Fruit fly (Drosophila melanogaster) whole organism, embryonic: ENCODE measurements around the gene UQCR-Q.
A peak's percentile ranks its signal among the peaks of the same experiment; 100 is the strongest.

Experiments used
- ATbp ChIP-seq: fragments of 200-800 bp; sonication (Bioruptor generic); optimal IDR thresholded peaks from 2 replicates; lab custom pipeline; 2017; ENCODE audit warnings: missing biosample characterization, mild to moderate bottlenecking, missing genetic modification characterization, missing genetic modification reagents
- Ada2b ChIP-seq: fragments of 200-800 bp; sonication (Bioruptor generic); IDR thresholded peaks from 2 replicates; pipeline ENCODE4 v1.3.6; 2022; ENCODE audit warnings: missing biosample characterization, missing genetic modification characterization
- Antp ChIP-seq: fragments of 200-800 bp; sonication (Bioruptor generic); optimal IDR thresholded peaks from 3 replicates; lab custom pipeline; 2016; ENCODE audit warnings: missing biosample characterization, missing genetic modification characterization
- Atf-2 ChIP-seq: fragments of 200-800 bp; sonication (Bioruptor generic); optimal IDR thresholded peaks from 2 replicates; lab custom pipeline; 2016; ENCODE audit warnings: missing biosample characterization, missing genetic modification characterization
- Awh ChIP-seq: fragments of 200-800 bp; sonication (Bioruptor generic); IDR thresholded peaks from 2 replicates; pipeline ENCODE4, ENCODE4 v1.3.6; 2022; ENCODE audit warnings: missing biosample characterization, missing genetic modification characterization
- BtbVII ChIP-seq: fragments of 200-800 bp; sonication (Bioruptor generic); optimal IDR thresholded peaks from 3 replicates; lab custom pipeline; 2017; ENCODE audit warnings: missing biosample characterization, mild to moderate bottlenecking, missing genetic modification characterization
- CG10321 ChIP-seq: fragments of 200-800 bp; sonication (Bioruptor generic); IDR thresholded peaks from 2 replicates; pipeline ENCODE4 v1.3.6; 2022; ENCODE audit warnings: missing biosample characterization, missing genetic modification characterization
- CG11696 ChIP-seq: fragments of 200-800 bp; sonication (Bioruptor generic); IDR thresholded peaks from 2 replicates; pipeline ENCODE4 v1.3.6; 2022; ENCODE audit warnings: missing biosample characterization, missing genetic modification characterization
- CG12942 ChIP-seq: fragments of 200-800 bp; sonication (Bioruptor generic); optimal IDR thresholded peaks from 3 replicates; lab custom pipeline; 2016; ENCODE audit warnings: missing biosample characterization, missing genetic modification characterization
- CG13424 ChIP-seq: fragments of 200-800 bp; sonication (Bioruptor generic); optimal IDR thresholded peaks from 2 replicates; lab custom pipeline; 2019; ENCODE audit warnings: missing biosample characterization, mild to moderate bottlenecking, missing genetic modification characterization, moderate library complexity
- CG15601 ChIP-seq: fragments of 200-800 bp; sonication (Bioruptor generic); optimal IDR thresholded peaks from 3 replicates; lab custom pipeline; 2019; ENCODE audit warnings: missing biosample characterization, mild to moderate bottlenecking, missing genetic modification characterization, moderate library complexity
- CG17359 ChIP-seq: fragments of 200-800 bp; sonication (Bioruptor generic); optimal IDR thresholded peaks from 3 replicates; lab custom pipeline; 2018; ENCODE audit warnings: missing biosample characterization, mild to moderate bottlenecking, missing genetic modification characterization, moderate library complexity
- CG17612 ChIP-seq: fragments of 200-800 bp; sonication (Bioruptor generic); IDR thresholded peaks from 2 replicates; pipeline ENCODE4 v1.3.6; 2022; ENCODE audit warnings: missing biosample characterization, missing genetic modification characterization
- CG17802 ChIP-seq: fragments of 200-800 bp; sonication (Bioruptor generic); optimal IDR thresholded peaks from 2 replicates; lab custom pipeline; 2018; ENCODE audit warnings: missing biosample characterization, mild to moderate bottlenecking, missing genetic modification characterization, moderate library complexity
- CG18262 ChIP-seq: fragments of 200-800 bp; optimal IDR thresholded peaks from 3 replicates; lab custom pipeline; 2019; ENCODE audit warnings: missing biosample characterization, mild to moderate bottlenecking, missing genetic modification characterization, moderate library complexity
- CG18764 ChIP-seq: fragments of 200-800 bp; sonication (Bioruptor generic); optimal IDR thresholded peaks from 3 replicates; lab custom pipeline; 2016; ENCODE audit warnings: missing biosample characterization, missing genetic modification characterization
- CG2678 ChIP-seq: fragments of 200-800 bp; sonication (Bioruptor generic); optimal IDR thresholded peaks from 3 replicates; lab custom pipeline; 2019; ENCODE audit warnings: missing biosample characterization, mild to moderate bottlenecking, missing genetic modification characterization, moderate library complexity
- CG31441 ChIP-seq: fragments of 200-800 bp; sonication (Bioruptor generic); IDR thresholded peaks from 2 replicates; pipeline ENCODE4 v1.3.6; 2022; ENCODE audit warnings: missing biosample characterization, missing genetic modification characterization
- CG32767 ChIP-seq: fragments of 200-800 bp; sonication (Bioruptor generic); IDR thresholded peaks from 2 replicates; pipeline ENCODE4 v1.3.6; 2022; ENCODE audit warnings: missing biosample characterization, missing genetic modification characterization
- CG32772 ChIP-seq: fragments of 200-800 bp; sonication (Bioruptor generic); IDR thresholded peaks from 2 replicates; pipeline ENCODE4 v1.3.6; 2022; ENCODE audit warnings: missing biosample characterization, missing genetic modification characterization
- CG8388 ChIP-seq: fragments of 200-800 bp; sonication (Bioruptor generic); optimal IDR thresholded peaks from 2 replicates; lab custom pipeline; 2019; ENCODE audit warnings: missing biosample characterization, mild to moderate bottlenecking, missing genetic modification characterization, moderate library complexity
- CG9727 ChIP-seq: fragments of 200-800 bp; sonication (Bioruptor generic); optimal IDR thresholded peaks from 3 replicates; lab custom pipeline; 2017; ENCODE audit warnings: missing biosample characterization, mild to moderate bottlenecking, missing genetic modification characterization
- Chrac-16 ChIP-seq: fragments of 200-800 bp; sonication (Bioruptor generic); optimal IDR thresholded peaks from 3 replicates; lab custom pipeline; 2016; ENCODE audit warnings: missing biosample characterization, missing genetic modification characterization
- E2f1 ChIP-seq: fragments of 200-800 bp; sonication (Bioruptor generic); IDR thresholded peaks from 2 replicates; pipeline ENCODE4 v1.3.6; 2022; ENCODE audit warnings: missing biosample characterization, missing genetic modification characterization
- Fer1 ChIP-seq: fragments of 200-800 bp; sonication (Bioruptor generic); optimal IDR thresholded peaks from 2 replicates; lab custom pipeline; 2017; ENCODE audit warnings: missing biosample characterization, mild to moderate bottlenecking, missing genetic modification characterization
- GATAe ChIP-seq: fragments of 200-800 bp; sonication (Bioruptor generic); conservative IDR thresholded peaks from 2 replicates; pipeline ENCODE4 v1.3.6; 2022; ENCODE audit warnings: missing biosample characterization, missing genetic modification characterization
- Gug ChIP-seq: fragments of 200-800 bp; sonication (Bioruptor generic); IDR thresholded peaks from 4 replicates; pipeline ENCODE4 v1.3.6; 2022; ENCODE audit warnings: missing biosample characterization, missing genetic modification characterization
- H2.0 ChIP-seq: fragments of 200-800 bp; sonication (Bioruptor generic); IDR thresholded peaks from 2 replicates; pipeline ENCODE4 v1.3.6; 2022; ENCODE audit warnings: missing biosample characterization, missing genetic modification characterization
- Hmr ChIP-seq: fragments of 200-800 bp; sonication (Bioruptor generic); optimal IDR thresholded peaks from 3 replicates; lab custom pipeline; 2017; ENCODE audit warnings: mild to moderate bottlenecking, missing biosample characterization, missing genetic modification reagents, missing genetic modification characterization
- Max ChIP-seq: fragments of 200-800 bp; sonication (Bioruptor generic); optimal IDR thresholded peaks from 2 replicates; lab custom pipeline; 2016; ENCODE audit warnings: missing biosample characterization, mild to moderate bottlenecking, missing genetic modification characterization
- Rx ChIP-seq: fragments of 200-800 bp; sonication (Bioruptor generic); IDR thresholded peaks from 2 replicates; pipeline ENCODE4 v1.3.6; 2022; ENCODE audit warnings: missing biosample characterization, missing genetic modification characterization
- Ssrp ChIP-seq: fragments of 200-800 bp; sonication (Bioruptor generic); optimal IDR thresholded peaks from 2 replicates; lab custom pipeline; 2018; ENCODE audit warnings: missing biosample characterization, mild to moderate bottlenecking, missing genetic modification characterization, moderate library complexity
- TFAM ChIP-seq: fragments of 200-800 bp; sonication (Bioruptor generic); optimal IDR thresholded peaks from 2 replicates; lab custom pipeline; 2017; ENCODE audit warnings: missing biosample characterization, missing genetic modification characterization, inconsistent platforms
- Xrp1 ChIP-seq: fragments of 200-800 bp; sonication (Bioruptor generic); IDR thresholded peaks from 2 replicates; pipeline ENCODE4 v1.3.6; 2022; ENCODE audit warnings: missing biosample characterization, missing genetic modification characterization
- bab2 ChIP-seq: fragments of 200-800 bp; sonication (Bioruptor generic); optimal IDR thresholded peaks from 2 replicates; lab custom pipeline; 2016; ENCODE audit warnings: missing biosample characterization, missing genetic modification characterization
- chinmo ChIP-seq: fragments of 200-800 bp; sonication (Bioruptor generic); IDR thresholded peaks from 4 replicates; pipeline ENCODE4 v1.3.6; 2022; ENCODE audit warnings: missing biosample characterization, missing genetic modification characterization; ENCODE audit not compliant: partially characterized antibody
- cwo ChIP-seq: fragments of 200-800 bp; sonication (Bioruptor generic); optimal IDR thresholded peaks from 3 replicates; lab custom pipeline; 2017; ENCODE audit warnings: missing biosample characterization, missing genetic modification characterization, mild to moderate bottlenecking, moderate library complexity, missing genetic modification reagents
- danr ChIP-seq: fragments of 200-800 bp; sonication (Bioruptor generic); IDR thresholded peaks from 2 replicates; pipeline ENCODE4 v1.3.6; 2022; ENCODE audit warnings: missing biosample characterization, missing genetic modification characterization
- dysf ChIP-seq: fragments of 200-800 bp; sonication (Bioruptor generic); IDR thresholded peaks from 3 replicates; pipeline ENCODE4 v1.3.6; 2022; ENCODE audit warnings: missing biosample characterization, missing genetic modification characterization
- gcm2 ChIP-seq: fragments of 200-800 bp; sonication (Bioruptor generic); optimal IDR thresholded peaks from 2 replicates; lab custom pipeline; 2016; ENCODE audit warnings: missing biosample characterization, missing genetic modification characterization
- gem ChIP-seq: fragments of 200-800 bp; sonication (Bioruptor generic); optimal IDR thresholded peaks from 2 replicates; lab custom pipeline; 2019; ENCODE audit warnings: missing biosample characterization, mild to moderate bottlenecking, missing genetic modification characterization, moderate library complexity
- grn ChIP-seq: fragments of 200-800 bp; sonication (Bioruptor generic); optimal IDR thresholded peaks from 3 replicates; lab custom pipeline; 2017; ENCODE audit warnings: missing biosample characterization, missing genetic modification characterization
- jigr1 ChIP-seq: fragments of 200-800 bp; sonication (Bioruptor generic); IDR thresholded peaks from 3 replicates; pipeline ENCODE4 v1.3.6; 2022; ENCODE audit warnings: missing biosample characterization, missing genetic modification characterization
- kah ChIP-seq: fragments of 200-800 bp; sonication (Bioruptor generic); optimal IDR thresholded peaks from 2 replicates; lab custom pipeline; 2018; ENCODE audit warnings: missing biosample characterization, mild to moderate bottlenecking, missing genetic modification characterization
- lmd ChIP-seq: fragments of 200-800 bp; sonication (Bioruptor generic); IDR thresholded peaks from 2 replicates; pipeline ENCODE4 v1.3.6; 2022; ENCODE audit warnings: missing biosample characterization, missing genetic modification characterization
- repo ChIP-seq: fragments of 200-800 bp; sonication (Bioruptor generic); optimal IDR thresholded peaks from 2 replicates; lab custom pipeline; 2016; ENCODE audit warnings: missing biosample characterization, missing genetic modification characterization
- ssp ChIP-seq: fragments of 200-800 bp; sonication (Bioruptor generic); IDR thresholded peaks from 2 replicates; pipeline ENCODE4 v1.3.6; 2022; ENCODE audit warnings: missing biosample characterization, missing genetic modification characterization
- sug ChIP-seq: fragments of 200-800 bp; optimal IDR thresholded peaks from 2 replicates; lab custom pipeline; 2019; ENCODE audit warnings: missing biosample characterization, mild to moderate bottlenecking, missing genetic modification characterization, moderate library complexity
- tgo ChIP-seq: fragments of 200-800 bp; sonication (Bioruptor generic); IDR thresholded peaks from 3 replicates; pipeline ENCODE4 v1.3.6; 2022; ENCODE audit warnings: missing biosample characterization, missing genetic modification characterization
- wor ChIP-seq: fragments of 200-800 bp; sonication (Bioruptor generic); IDR thresholded peaks from 2 replicates; pipeline ENCODE4 v1.3.6; 2022; ENCODE audit warnings: missing biosample characterization, missing genetic modification characterization
- zfh1 ChIP-seq: fragments of 200-800 bp; sonication (Bioruptor generic); IDR thresholded peaks from 3 replicates; pipeline ENCODE4 v1.3.6; 2022; ENCODE audit warnings: missing biosample characterization, missing genetic modification characterization

UQCR-Q gene

dm6 chr3L:17458856-17459518 lies 15.6 kb upstream of the UQCR-Q start (continued):
- TF ChIP-seq gcm2 (GFP tag; lab: Kevin White, UChicago), result no peak
- TF ChIP-seq Rx, result no peak
- TF ChIP-seq cwo (GFP tag; lab: Kevin White, UChicago), result no peak
- TF ChIP-seq dysf, result peak; percentile 48; the same call in 2 of the 3 replicates
- no peak for TF ChIP-seq Antp (GFP tag; lab: Kevin White, UChicago)
- peak; percentile 3 for TF ChIP-seq CG12942 (GFP tag; lab: Kevin White, UChicago)
- peak; percentile 4 for TF ChIP-seq CG15601
- peak; percentile 3 for TF ChIP-seq CG13424
- TF ChIP-seq CG17359 (tag; lab: Kevin White, UChicago), result peak; percentile 55
- no peak for TF ChIP-seq Chrac-16 (GFP tag; lab: Kevin White, UChicago)
- TF ChIP-seq CG32772 (GFP tag; lab: Robert Waterston, UW), result no peak
- no peak for TF ChIP-seq TFAM (GFP tag; lab: Kevin White, UChicago)
- TF ChIP-seq kah (GFP tag; lab: Kevin White, UChicago), result no peak
- TF ChIP-seq H2.0, result no peak
- no peak for TF ChIP-seq bab2
- peak; percentile 17 for TF ChIP-seq CG8388 (GFP tag; lab: Kevin White, UChicago)
- TF ChIP-seq CG32767 (GFP tag; lab: Robert Waterston, UW), result no peak
- TF ChIP-seq wor (GFP tag; lab: Robert Waterston, UW), result no peak
- no peak for TF ChIP-seq CG17802 (tag; lab: Kevin White, UChicago)
- no peak for TF ChIP-seq grn (GFP tag; lab: Kevin White, UChicago)
- TF ChIP-seq zfh1 (GFP tag; lab: Robert Waterston, UW), result peak; percentile 63; the same call in 2 of the 3 replicates
- TF ChIP-seq danr (GFP tag; lab: Robert Waterston, UW), result no peak
- TF ChIP-seq tgo (GFP tag; lab: Robert Waterston, UW), result peak; percentile 19; the same call in 1 of the 3 replicates
- TF ChIP-seq Gug (GFP tag; lab: Robert Waterston, UW), result peak; percentile 35; the same call in 1 of the 4 replicates
- TF ChIP-seq CG9727 (GFP tag; lab: Kevin White, UChicago), result peak; percentile 26
- TF ChIP-seq CG18262 (tag; lab: Kevin White, UChicago), result peak; percentile 56
- no peak for TF ChIP-seq Awh (GFP tag; lab: Robert Waterston, UW)
- TF ChIP-seq CG10321 (GFP tag; lab: Robert Waterston, UW), result no peak
- TF ChIP-seq E2f1, result peak; percentile 42; the same call in 1 of the 2 replicates
- TF ChIP-seq GATAe, result no peak
- no peak for TF ChIP-seq Atf-2 (GFP tag; lab: Kevin White, UChicago)
- TF ChIP-seq Hmr (GFP tag; lab: Kevin White, UChicago), result peak; percentile 22
- TF ChIP-seq CG18764 (GFP tag; lab: Kevin White, UChicago), result no peak
- TF ChIP-seq CG31441 (GFP tag; lab: Robert Waterston, UW), result peak; percentile 52
- no peak for TF ChIP-seq ssp
- peak; percentile 17 for TF ChIP-seq ATbp
- TF ChIP-seq gem (tag; lab: Kevin White, UChicago), result peak; percentile 63
- TF ChIP-seq Xrp1 (GFP tag; lab: Robert Waterston, UW), result peak; percentile 76
- TF ChIP-seq jigr1 (GFP tag; lab: Robert Waterston, UW), result no peak
- no peak for TF ChIP-seq sug (tag; lab: Kevin White, UChicago)
- TF ChIP-seq CG17612 (GFP tag; lab: Robert Waterston, UW), result no peak
- no peak for TF ChIP-seq Max (GFP tag; lab: Kevin White, UChicago)
- peak; percentile 47 for TF ChIP-seq CG2678 (tag; lab: Kevin White, UChicago)
- TF ChIP-seq BtbVII (GFP tag; lab: Kevin White, UChicago), result peak; percentile 20
- no peak for TF ChIP-seq repo (GFP tag; lab: Kevin White, UChicago)
- TF ChIP-seq CG11696 (GFP tag; lab: Robert Waterston, UW), result 0 out of 2 replicates have a peak, but pooled peaks have one; percentile 19
- TF ChIP-seq Ssrp (tag; lab: Kevin White, UChicago), result peak; percentile 43
- TF ChIP-seq Ada2b (GFP tag; lab: Robert Waterston, UW), result no peak
- TF ChIP-seq Fer1, result peak; percentile 37
- 0 out of 2 replicates have a peak, but pooled peaks have one; percentile 17 for TF ChIP-seq lmd (GFP tag; lab: Robert Waterston, UW)
- TF ChIP-seq chinmo (GFP tag; lab: Robert Waterston, UW), result no peak
